Worm (Caenorhabditis elegans): ENCODE results near the gene C05C10.5.

C05C10.5 gene

DNA sequence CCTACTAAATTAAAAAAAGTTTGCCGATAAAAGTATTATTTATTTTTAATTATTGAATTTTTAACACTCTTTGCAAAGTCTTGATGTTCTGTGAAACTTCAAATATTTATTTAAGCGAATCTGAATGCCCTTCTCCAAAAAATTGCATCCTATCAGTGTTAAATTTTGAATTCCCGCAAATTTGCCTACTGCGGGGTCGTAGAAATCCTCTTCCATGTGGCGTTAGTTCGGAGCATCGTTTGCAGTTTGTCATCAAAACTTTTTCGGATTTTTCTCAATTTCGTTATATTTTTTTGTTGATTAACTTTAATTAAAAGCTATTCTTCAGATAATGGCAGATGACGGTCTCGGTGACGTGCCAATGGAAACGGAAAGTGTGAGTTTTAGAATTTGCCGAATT, 1.6 kb downstream of the C05C10.5 start, which contains the start of gene ufd-3 (continued):
- TF ChIP-seq nhr-71 (tag; optimal IDR thresholded peaks at IDR 0.05) (peak; percentile 96), nhr-90 (tag; optimal IDR thresholded peaks at IDR 0.05; ENCODE audit: poor library complexity) (peak; percentile 93), hpl-2 (GFP tag; optimal IDR thresholded peaks at IDR 0.05) (peak; percentile 12)

ce11 chrII:9943246-9943645, 4.4 kb downstream of the C05C10.5 start:
- TF ChIP-seq hlh-4 (tag; optimal IDR thresholded peaks at IDR 0.05) (no peak), nhr-19 (GFP tag; conservative IDR thresholded peaks at IDR 0.05) (no peak), nhr-12 (tag; optimal IDR thresholded peaks at IDR 0.05) (no peak), Y116A8C.19 (tag; optimal IDR thresholded peaks at IDR 0.05; ENCODE audit: borderline replicate concordance) (no peak), ceh-8 (GFP tag; optimal IDR thresholded peaks at IDR 0.05) (no peak), unc-98 (GFP tag; IDR thresholded peaks at IDR 0.05) (no peak), hpl-2 (GFP tag; optimal IDR thresholded peaks at IDR 0.05) (no peak), fkh-10 (GFP tag; optimal IDR thresholded peaks at IDR 0.05) (no peak)

DNA sequence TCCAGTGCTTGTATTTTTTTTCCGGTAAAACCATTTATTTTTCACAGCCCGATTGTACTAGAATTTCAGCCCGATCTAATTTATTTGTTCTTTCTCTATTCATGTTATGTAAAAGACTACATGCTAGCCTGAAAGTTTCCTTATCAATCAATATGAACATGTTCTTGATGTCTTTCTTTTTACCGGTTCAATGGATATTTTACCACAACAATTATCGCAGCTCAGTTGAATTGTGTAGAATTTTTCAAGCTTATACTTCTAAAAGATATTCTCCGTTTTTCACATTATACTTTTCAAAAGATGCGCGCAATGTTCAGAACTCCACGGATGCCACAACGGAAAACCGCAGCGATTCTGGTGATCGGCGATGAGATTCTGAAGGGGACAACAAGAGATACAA, 5.0 kb downstream of the C05C10.5 start, which contains the start of gene flad-1:
Gene flad-1, plus strand, starts transcription at position 301 of the 400 bp plus-strand sequence.
- TF ChIP-seq nhr-28 (tag; optimal IDR thresholded peaks at IDR 0.05), result no peak

DNA sequence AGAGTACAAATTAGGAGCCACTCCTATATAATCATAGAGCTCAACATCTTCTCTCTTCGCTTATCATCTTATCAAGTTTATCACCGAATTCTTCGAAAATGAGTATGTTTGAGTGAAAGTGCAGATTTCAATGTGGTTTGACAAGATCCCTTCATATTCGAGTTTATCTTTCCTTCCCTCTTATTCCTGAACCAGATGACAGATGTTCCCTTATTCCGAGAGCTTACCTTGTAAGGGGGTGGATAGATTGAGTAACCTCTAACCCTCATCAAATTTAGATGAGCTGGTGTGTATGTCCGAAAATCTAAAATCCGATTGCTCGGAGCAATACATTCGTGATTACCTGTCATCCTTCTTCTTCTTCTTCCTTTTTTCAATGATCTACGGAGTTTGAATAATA, 9.8 kb downstream of the C05C10.5 start:
- no peak for TF ChIP-seq ceh-63 (GFP tag; optimal IDR thresholded peaks at IDR 0.05)
- TF ChIP-seq aly-2 (tag; optimal IDR thresholded peaks at IDR 0.05), result no peak

- TF ChIP-seq C16A3.4 (tag; optimal IDR thresholded peaks at IDR 0.05) (no peak), hlh-4 (tag; optimal IDR thresholded peaks at IDR 0.05) (peak; percentile 62), dsc-1 (tag; optimal IDR thresholded peaks at IDR 0.05) (no peak), aha-1 (tag; optimal IDR thresholded peaks at IDR 0.05) (no peak), nhr-47 (tag; optimal IDR thresholded peaks at IDR 0.05) (no peak), sup-37 (GFP tag; optimal IDR thresholded peaks at IDR 0.05) (no peak), fkh-8 (tag; optimal IDR thresholded peaks at IDR 0.05) (peak; percentile 53), nhr-71 (tag; optimal IDR thresholded peaks at IDR 0.05) (peak; percentile 17)
Measured at ce11 chrII:9951846-9952245, 13.0 kb downstream of the C05C10.5 start.

ce11 chrII:9954885-9955284, 16.0 kb downstream of the C05C10.5 start, which contains the start of gene egl-43:
Gene egl-43, plus strand, starts transcription at chrII:9955185.
- no peak for TF ChIP-seq mep-1 (tag; optimal IDR thresholded peaks at IDR 0.05)
- TF ChIP-seq lin-14 (GFP tag; optimal IDR thresholded peaks at IDR 0.05), result no peak
- TF ChIP-seq zip-4 (GFP tag; optimal IDR thresholded peaks at IDR 0.05), result no peak
- TF ChIP-seq unc-86 (tag; optimal IDR thresholded peaks at IDR 0.05), result no peak
- no peak for TF ChIP-seq ceh-88 (GFP tag; IDR thresholded peaks at IDR 0.05)
- no peak for TF ChIP-seq aly-2 (tag; optimal IDR thresholded peaks at IDR 0.05)
- TF ChIP-seq ets-5 (GFP tag; IDR thresholded peaks at IDR 0.05), result no peak

ce11 chrII:9956116-9956515, 17.3 kb downstream of the C05C10.5 start:
- TF ChIP-seq fkh-8 (tag; optimal IDR thresholded peaks at IDR 0.05) (peak; percentile 36), irx-1 (tag; optimal IDR thresholded peaks at IDR 0.05) (no peak)

ce11 chrII:9960127-9960526, 21.3 kb downstream of the C05C10.5 start:
- TF ChIP-seq C04F5.9 (tag; optimal IDR thresholded peaks at IDR 0.05) (no peak), hpl-2 (GFP tag; optimal IDR thresholded peaks at IDR 0.05) (no peak), lin-13 (GFP tag; optimal IDR thresholded peaks at IDR 0.05) (no peak)
